Fruit fly (Drosophila melanogaster) whole organism, wandering third instar larva: ENCODE results near the gene jvl.

Source experiments
- Abd-B ChIP-seq: fragments of >200 bp; optimal IDR thresholded peaks from 2 replicates; lab custom pipeline; 2017; ENCODE audit warnings: missing biosample characterization, missing genetic modification characterization
- CG32264 ChIP-seq: fragments of 200-800 bp; sonication (Bioruptor generic); optimal IDR thresholded peaks from 2 replicates; lab custom pipeline; 2016; ENCODE audit warnings: missing biosample characterization, missing genetic modification characterization
- CG9705 ChIP-seq: fragments of 200-800 bp; sonication (Bioruptor generic); optimal IDR thresholded peaks from 2 replicates; lab custom pipeline; 2018; ENCODE audit warnings: missing biosample characterization, mild to moderate bottlenecking, missing genetic modification characterization
- CrebA ChIP-seq: fragments of 200-800 bp; sonication (Bioruptor generic); optimal IDR thresholded peaks from 2 replicates; lab custom pipeline; 2016; ENCODE audit warnings: missing biosample characterization, mild to moderate bottlenecking, missing genetic modification characterization, borderline replicate concordance
- Dfd ChIP-seq: fragments of >200 bp; optimal IDR thresholded peaks from 2 replicates; lab custom pipeline; 2017; ENCODE audit warnings: missing biosample characterization, missing genetic modification characterization
- Dif ChIP-seq: fragments of 200-275, 200-300 bp; sonication (Bioruptor generic); optimal IDR thresholded peaks from 2 replicates; lab custom pipeline; 2018; ENCODE audit warnings: missing biosample characterization, missing genetic modification characterization; ENCODE audit not compliant: partially characterized antibody
- GATAd ChIP-seq: sonication (Bioruptor generic); optimal IDR thresholded peaks from 2 replicates; lab custom pipeline; 2016; ENCODE audit warnings: missing biosample characterization, missing genetic modification characterization
- HLH106 ChIP-seq: fragments of 200-800 bp; optimal IDR thresholded peaks from 3 replicates; lab custom pipeline; 2019; ENCODE audit warnings: missing biosample characterization, mild to moderate bottlenecking, missing genetic modification characterization, moderate library complexity
- Hnf4 ChIP-seq: fragments of 200-800 bp; sonication (Bioruptor generic); optimal IDR thresholded peaks from 2 replicates; lab custom pipeline; 2016; ENCODE audit warnings: missing biosample characterization, mild to moderate bottlenecking, missing genetic modification characterization
- Hr78 ChIP-seq: fragments of >200 bp; optimal IDR thresholded peaks from 2 replicates; lab custom pipeline; 2017; ENCODE audit warnings: missing biosample characterization, missing genetic modification characterization
- Hr83 ChIP-seq: fragments of 200-300 bp; sonication (Bioruptor generic); optimal IDR thresholded peaks from 2 replicates; lab custom pipeline; 2016; ENCODE audit warnings: missing biosample characterization, mild to moderate bottlenecking, missing genetic modification characterization, moderate library complexity; ENCODE audit not compliant: poor library complexity, severe bottlenecking
- Jra ChIP-seq: sonication (Bioruptor generic); optimal IDR thresholded peaks from 2 replicates; lab custom pipeline; 2016; ENCODE audit warnings: missing biosample characterization, missing genetic modification characterization
- Mio ChIP-seq: sonication (Bioruptor generic); optimal IDR thresholded peaks from 2 replicates; lab custom pipeline; 2016; ENCODE audit warnings: missing biosample characterization, missing genetic modification characterization
- Myc ChIP-seq: fragments of >200 bp; optimal IDR thresholded peaks from 2 replicates; lab custom pipeline; 2017
- N ChIP-seq: fragments of >200 bp; optimal IDR thresholded peaks from 2 replicates; lab custom pipeline; 2018; ENCODE audit warnings: missing biosample characterization, missing external identifiers, missing genetic modification characterization
- OdsH ChIP-seq: fragments of 200-800 bp; sonication (Bioruptor generic); optimal IDR thresholded peaks from 2 replicates; lab custom pipeline; 2016; ENCODE audit warnings: missing biosample characterization, mild to moderate bottlenecking, missing genetic modification characterization
- Rel ChIP-seq, 2 experiments: fragments of 200-800 bp; sonication (Bioruptor generic) in 1 of 2; optimal IDR thresholded peaks; 2 replicates in 1 of 2; 3 replicates in 1 of 2; lab custom pipeline; 2016 to 2019; ENCODE audit warnings: mild to moderate bottlenecking in 2 of 2, missing biosample characterization in 2 of 2, missing genetic modification characterization in 2 of 2, moderate library complexity in 1 of 2
- Sp1 ChIP-seq: fragments of 200-800 bp; sonication (Bioruptor generic); optimal IDR thresholded peaks from 3 replicates; lab custom pipeline; 2019; ENCODE audit warnings: missing biosample characterization, mild to moderate bottlenecking, missing genetic modification characterization, moderate library complexity
- Vsx2 ChIP-seq: fragments of 200-300, 225-300 bp; sonication (Bioruptor generic); optimal IDR thresholded peaks from 2 replicates; lab custom pipeline; 2018; ENCODE audit warnings: missing biosample characterization, missing genetic modification characterization; ENCODE audit not compliant: partially characterized antibody
- br ChIP-seq: fragments of 200-800 bp; sonication (Bioruptor generic); optimal IDR thresholded peaks from 2 replicates; lab custom pipeline; 2016; ENCODE audit warnings: missing biosample characterization, missing genetic modification characterization
- brk ChIP-seq: fragments of 200-800 bp; sonication (Bioruptor generic); optimal IDR thresholded peaks from 2 replicates; lab custom pipeline; 2016; ENCODE audit warnings: missing biosample characterization, mild to moderate bottlenecking, missing genetic modification characterization
- dl ChIP-seq, 2 experiments: fragments of 175-275, 200-275 bp in 1 of 2; fragments of 200-275 bp in 1 of 2; sonication (Bioruptor generic); optimal IDR thresholded peaks; lab custom pipeline; 2018; ENCODE audit warnings: mild to moderate bottlenecking in 2 of 2, missing biosample characterization in 2 of 2, missing genetic modification characterization in 2 of 2, moderate library complexity in 2 of 2; ENCODE audit not compliant: partially characterized antibody in 2 of 2, insufficient read depth in 1 of 2
- dmrt93B ChIP-seq: fragments of 200-800 bp; sonication (Bioruptor generic); optimal IDR thresholded peaks from 2 replicates; lab custom pipeline; 2018; ENCODE audit warnings: missing biosample characterization, mild to moderate bottlenecking, missing genetic modification characterization
- dsf ChIP-seq: sonication (Bioruptor generic); optimal IDR thresholded peaks from 2 replicates; lab custom pipeline; 2016; ENCODE audit warnings: missing biosample characterization, missing genetic modification characterization, borderline replicate concordance
- ey ChIP-seq: fragments of 200-800 bp; sonication (Bioruptor generic); optimal IDR thresholded peaks from 2 replicates; lab custom pipeline; 2016; ENCODE audit warnings: missing biosample characterization, missing genetic modification characterization
- foxo ChIP-seq, 2 experiments: fragments of 200-800 bp; sonication (Bioruptor generic); optimal IDR thresholded peaks; 2 replicates in 1 of 2; 3 replicates in 1 of 2; lab custom pipeline; 2016 to 2017; ENCODE audit warnings: missing biosample characterization in 2 of 2, missing genetic modification characterization in 2 of 2
- fru ChIP-seq: fragments of 200-800 bp; sonication (Bioruptor generic); optimal IDR thresholded peaks from 3 replicates; lab custom pipeline; 2016; ENCODE audit warnings: missing biosample characterization, mild to moderate bottlenecking, missing genetic modification characterization
- h ChIP-seq: fragments of 200-800 bp; sonication (Bioruptor generic); optimal IDR thresholded peaks from 3 replicates; lab custom pipeline; 2016; ENCODE audit warnings: missing biosample characterization, mild to moderate bottlenecking, missing genetic modification characterization
- jim ChIP-seq: fragments of 175-275, 200-325 bp; sonication (Bioruptor generic); optimal IDR thresholded peaks from 2 replicates; lab custom pipeline; 2016; ENCODE audit warnings: missing biosample characterization, mild to moderate bottlenecking, missing genetic modification characterization
- lola ChIP-seq: fragments of >200 bp; optimal IDR thresholded peaks from 2 replicates; lab custom pipeline; 2017; ENCODE audit warnings: missing biosample characterization, missing genetic modification characterization
- pan ChIP-seq: fragments of >200 bp; optimal IDR thresholded peaks from 2 replicates; lab custom pipeline; 2017
- psq ChIP-seq: fragments of 200-800 bp; sonication (Bioruptor generic); optimal IDR thresholded peaks from 3 replicates; lab custom pipeline; 2017; ENCODE audit warnings: missing biosample characterization, mild to moderate bottlenecking, missing genetic modification characterization, moderate library complexity
- rgr ChIP-seq: fragments of 200-800 bp; sonication (Bioruptor generic); optimal IDR thresholded peaks from 3 replicates; lab custom pipeline; 2016; ENCODE audit warnings: missing biosample characterization, mild to moderate bottlenecking, missing genetic modification characterization
- sage ChIP-seq: fragments of 200-800 bp; sonication (Bioruptor generic); optimal IDR thresholded peaks from 2 replicates; lab custom pipeline; 2016; ENCODE audit warnings: missing biosample characterization, mild to moderate bottlenecking, missing genetic modification characterization
- sv ChIP-seq: fragments of 200-800 bp; sonication (Bioruptor generic); optimal IDR thresholded peaks from 3 replicates; lab custom pipeline; 2016; ENCODE audit warnings: missing biosample characterization, missing genetic modification characterization
- tai ChIP-seq: sonication (Bioruptor generic); optimal IDR thresholded peaks from 2 replicates; lab custom pipeline; 2016; ENCODE audit warnings: missing biosample characterization, missing genetic modification characterization
- usp ChIP-seq: fragments of >200 bp; optimal IDR thresholded peaks from 2 replicates; lab custom pipeline; 2017; ENCODE audit warnings: missing biosample characterization, missing genetic modification characterization
- woc ChIP-seq: sonication (Bioruptor generic); optimal IDR thresholded peaks from 2 replicates; lab custom pipeline; 2016; ENCODE audit warnings: missing biosample characterization, mild to moderate bottlenecking, missing genetic modification characterization

The jvl gene

DNA sequence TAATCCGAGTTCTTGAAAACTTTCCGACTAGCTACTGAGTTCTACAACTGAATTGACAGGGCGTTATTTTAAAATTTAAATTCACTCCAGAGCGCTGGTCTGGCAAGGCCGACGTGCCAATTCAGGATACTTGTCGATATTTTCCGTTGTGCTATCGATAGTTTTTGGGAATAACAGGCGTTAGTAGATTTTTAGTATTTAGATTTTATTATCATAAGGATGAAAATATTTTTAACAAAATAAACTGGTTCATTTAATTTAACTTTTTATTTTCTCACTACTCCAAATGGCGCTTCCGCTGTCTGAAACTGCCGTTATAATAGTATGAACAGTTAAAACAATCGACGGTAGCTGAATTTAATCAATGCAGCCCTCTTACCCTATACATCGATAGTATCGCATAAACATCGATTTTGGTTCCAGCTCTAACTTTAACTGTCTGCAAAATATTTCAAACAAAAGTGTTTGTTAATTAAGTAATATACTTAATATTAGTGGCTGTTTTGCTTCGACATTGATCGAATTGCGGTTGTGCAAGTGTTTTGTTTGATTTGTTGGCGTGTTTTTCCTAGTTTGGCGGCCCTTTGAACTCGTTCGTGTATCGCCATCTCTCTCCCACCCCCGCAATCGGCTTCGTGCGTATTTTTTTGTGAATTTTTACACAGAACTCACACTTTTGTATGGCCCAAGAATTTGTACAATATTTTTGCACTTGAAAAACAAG lies at the start of gene jvl, which contains the start of gene eff:
jvl (plus strand) TSS at position 391 of the 724 bp plus-strand sequence.
eff (minus strand) TSS at position 128 of the 724 bp plus-strand sequence.
- no peak for TF ChIP-seq CrebA (GFP tag; lab: Kevin White, UChicago)
- TF ChIP-seq Hnf4 (GFP tag; lab: Kevin White, UChicago), result peak; percentile 75
- TF ChIP-seq brk (GFP tag; lab: Kevin White, UChicago), result peak; percentile 86
- peak; percentile 43 for TF ChIP-seq woc (GFP tag; lab: Kevin White, UChicago)
- peak; percentile 82 for TF ChIP-seq Hr83
- no peak for TF ChIP-seq dl (GFP tag; optimal IDR thresholded peaks at IDR 0.05; lab: Kevin White, UChicago; ENCODE audit: insufficient read depth in 1 of 2, partially characterized antibody in 2 of 2)
- no peak for TF ChIP-seq Rel (GFP tag; optimal IDR thresholded peaks at IDR 0.05; lab: Kevin White, UChicago)
- TF ChIP-seq Rel (tag; optimal IDR thresholded peaks at IDR 0.05; lab: Kevin White, UChicago), result peak; percentile 17
- TF ChIP-seq psq, result no peak
- TF ChIP-seq Myc (lab: Kevin White, UChicago), result no peak
- TF ChIP-seq tai (GFP tag; lab: Kevin White, UChicago), result peak; percentile 73
- no peak for TF ChIP-seq Sp1 (GFP tag; lab: Kevin White, UChicago)
- peak; percentile 64 for TF ChIP-seq sage (GFP tag; lab: Kevin White, UChicago)
- TF ChIP-seq ey, result peak; percentile 29
- peak; percentile 10 for TF ChIP-seq fru (GFP tag; lab: Kevin White, UChicago)
- peak; percentile 43 for TF ChIP-seq rgr (GFP tag; lab: Kevin White, UChicago)
- peak; percentile 53 for TF ChIP-seq h (GFP tag; lab: Kevin White, UChicago)
- peak in 1 of 2 experiments; percentile 48 for TF ChIP-seq foxo (GFP tag; optimal IDR thresholded peaks at IDR 0.05; lab: Kevin White, UChicago)
- TF ChIP-seq GATAd, result no peak
- peak; percentile 59 for TF ChIP-seq dsf (GFP tag; lab: Kevin White, UChicago)
- TF ChIP-seq sv, result peak; percentile 18
- TF ChIP-seq HLH106 (tag; lab: Kevin White, UChicago), result peak; percentile 20
- TF ChIP-seq CG9705 (GFP tag; lab: Kevin White, UChicago), result no peak
- TF ChIP-seq Dif (GFP tag; lab: Kevin White, UChicago), result no peak
- no peak for TF ChIP-seq dmrt93B (GFP tag; lab: Kevin White, UChicago)

DNA sequence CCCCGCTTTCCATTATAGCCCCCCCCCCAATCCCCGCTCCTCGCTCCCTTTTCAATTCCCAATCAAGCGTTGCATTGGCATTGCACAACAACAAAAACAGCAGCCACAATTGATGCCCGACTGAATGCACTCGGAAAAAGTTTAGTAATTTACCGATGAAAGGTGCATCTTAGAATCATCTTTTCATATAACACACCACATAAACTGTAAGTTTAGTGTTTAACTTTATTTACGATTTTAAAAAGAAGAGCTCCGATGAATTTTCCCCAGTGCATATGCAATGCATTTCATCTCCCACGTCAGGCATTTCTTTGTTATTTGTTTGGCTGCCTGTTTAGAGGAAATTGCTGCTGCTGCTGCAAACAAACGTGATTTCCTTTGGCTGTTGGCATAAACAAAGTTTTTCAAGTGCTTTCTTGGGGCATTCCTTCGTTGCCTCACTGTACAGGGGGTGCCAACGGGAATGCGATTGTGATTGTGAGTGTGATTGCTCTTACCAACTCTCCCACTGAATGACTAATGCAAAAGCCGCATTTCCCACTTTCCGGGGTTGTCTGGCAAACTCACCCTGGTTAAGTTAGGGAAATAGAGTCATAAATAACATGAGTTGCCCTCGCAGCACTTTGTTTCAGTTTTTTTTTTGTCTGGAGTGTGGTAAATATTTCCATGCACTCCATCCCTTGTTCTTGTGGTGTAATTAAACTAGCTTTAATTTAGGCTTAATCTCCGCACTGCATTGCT lies 49.0 kb upstream of the jvl start:
- TF ChIP-seq brk (GFP tag; lab: Kevin White, UChicago) (no peak), psq (peak; percentile 29), Dfd (GFP tag; lab: Kevin White, UChicago) (no peak), fru (GFP tag; lab: Kevin White, UChicago) (peak; percentile 66), foxo (GFP tag; optimal IDR thresholded peaks at IDR 0.05; lab: Kevin White, UChicago) (peak in 1 of 2 experiments; percentile 76), Vsx2 (GFP tag; lab: Kevin White, UChicago) (no peak), woc (GFP tag; lab: Kevin White, UChicago) (peak; percentile 16), Myc (lab: Kevin White, UChicago) (no peak), ey (peak; percentile 67), Dif (GFP tag; lab: Kevin White, UChicago) (no peak), OdsH (GFP tag; lab: Kevin White, UChicago) (peak; percentile 61), pan (lab: Kevin White, UChicago) (no peak), N (no peak), br (GFP tag; lab: Kevin White, UChicago) (peak; percentile 43), Hr78 (GFP tag; lab: Kevin White, UChicago) (no peak), CG32264 (peak; percentile 49), dl (GFP tag; optimal IDR thresholded peaks at IDR 0.05; lab: Kevin White, UChicago; ENCODE audit: insufficient read depth in 1 of 2, partially characterized antibody in 2 of 2) (no peak), tai (GFP tag; lab: Kevin White, UChicago) (no peak), Abd-B (GFP tag; lab: Kevin White, UChicago) (no peak), Hr83 (no peak), Mio (GFP tag; lab: Kevin White, UChicago) (no peak), dmrt93B (GFP tag; lab: Kevin White, UChicago) (peak; percentile 39), usp (GFP tag; lab: Kevin White, UChicago) (no peak), CrebA (GFP tag; lab: Kevin White, UChicago) (no peak), h (GFP tag; lab: Kevin White, UChicago) (peak; percentile 70), HLH106 (tag; lab: Kevin White, UChicago) (peak; percentile 69), CG9705 (GFP tag; lab: Kevin White, UChicago) (peak; percentile 20), sv (no peak), lola (GFP tag; lab: Kevin White, UChicago) (no peak), Rel (GFP tag; optimal IDR thresholded peaks at IDR 0.05; lab: Kevin White, UChicago) (no peak), Rel (tag; optimal IDR thresholded peaks at IDR 0.05; lab: Kevin White, UChicago) (no peak), Sp1 (GFP tag; lab: Kevin White, UChicago) (peak; percentile 70), Jra (no peak), Hnf4 (GFP tag; lab: Kevin White, UChicago) (peak; percentile 43), rgr (GFP tag; lab: Kevin White, UChicago) (peak; percentile 67), dsf (GFP tag; lab: Kevin White, UChicago) (no peak), GATAd (no peak), jim (no peak), sage (GFP tag; lab: Kevin White, UChicago) (peak; percentile 38)
